Fruit fly (Drosophila melanogaster): ENCODE results near the gene CG14327.

Gene CG14327

DNA sequence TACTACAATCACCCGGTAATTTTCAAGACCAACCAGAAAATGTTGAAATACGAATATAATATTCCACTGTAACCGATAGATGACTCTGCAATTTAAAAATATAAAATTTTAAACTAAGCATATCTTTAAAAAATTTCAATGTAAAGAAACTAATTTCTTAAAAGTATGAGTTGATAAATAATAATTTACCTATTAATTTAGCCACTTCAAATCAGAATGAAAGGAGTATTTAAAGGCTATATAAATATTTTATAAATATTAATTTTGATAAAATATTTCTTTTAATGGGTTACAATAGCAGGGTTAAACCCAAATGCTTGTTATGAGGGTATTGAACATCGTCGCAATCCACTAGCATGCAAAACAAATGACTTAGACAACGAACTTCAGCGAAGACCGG is 1.7 kb upstream of the CG14327 start:
- TF ChIP-seq CG10348 (GFP tag; IDR thresholded peaks at IDR 0.05) (no peak), CG8301 (tag; optimal IDR thresholded peaks at IDR 0.05) (no peak), rn (GFP tag; IDR thresholded peaks at IDR 0.05) (no peak), CG9948 (tag; optimal IDR thresholded peaks at IDR 0.05) (no peak), EcR (GFP tag; optimal IDR thresholded peaks at IDR 0.05) (no peak), CG34367 (tag; optimal IDR thresholded peaks at IDR 0.05) (no peak), gl (tag; optimal IDR thresholded peaks at IDR 0.05) (no peak), Snoo (tag; optimal IDR thresholded peaks at IDR 0.05) (no peak), CG32121 (GFP tag; IDR thresholded peaks at IDR 0.05) (no peak), D1 (tag; optimal IDR thresholded peaks at IDR 0.05) (no peak), CG8159 (tag; optimal IDR thresholded peaks at IDR 0.05) (no peak), Pif1B (GFP tag; optimal IDR thresholded peaks at IDR 0.05) (no peak), CG12605 (GFP tag; IDR thresholded peaks at IDR 0.05) (no peak), CG15710 (tag; optimal IDR thresholded peaks at IDR 0.05) (no peak), Pif1A (GFP tag; optimal IDR thresholded peaks at IDR 0.05) (no peak), CG4496 (GFP tag; IDR thresholded peaks at IDR 0.05) (no peak)

DNA sequence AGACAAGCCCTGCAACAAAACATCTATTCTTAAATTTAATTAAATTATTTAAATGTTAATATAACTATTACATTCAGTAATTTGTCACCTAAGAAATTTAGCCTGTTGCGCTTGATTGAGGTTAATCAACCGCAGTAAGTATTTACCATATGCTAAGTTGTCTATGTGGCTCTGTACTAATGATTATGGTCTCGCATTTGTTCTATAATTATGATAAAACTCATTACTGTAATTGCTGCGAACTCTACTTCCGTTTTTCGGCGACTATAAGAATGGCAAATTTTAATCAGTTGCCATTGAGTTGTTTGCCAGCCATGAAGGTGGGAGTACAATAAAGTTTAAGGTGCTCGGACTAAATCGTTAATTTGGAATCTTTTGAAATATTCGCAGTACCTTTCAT is 922 bp upstream of the CG14327 start, which contains the start of gene CG34281:
Gene CG34281 (plus strand): TSS at position 301 of the 400 bp plus-strand sequence.
- TF ChIP-seq CG15710 (tag; optimal IDR thresholded peaks at IDR 0.05): no peak
- TF ChIP-seq CG32121 (GFP tag; IDR thresholded peaks at IDR 0.05): no peak
- no peak for TF ChIP-seq CG10348 (GFP tag; IDR thresholded peaks at IDR 0.05)
- TF ChIP-seq Ets98B (GFP tag; IDR thresholded peaks at IDR 0.05): no peak

DNA sequence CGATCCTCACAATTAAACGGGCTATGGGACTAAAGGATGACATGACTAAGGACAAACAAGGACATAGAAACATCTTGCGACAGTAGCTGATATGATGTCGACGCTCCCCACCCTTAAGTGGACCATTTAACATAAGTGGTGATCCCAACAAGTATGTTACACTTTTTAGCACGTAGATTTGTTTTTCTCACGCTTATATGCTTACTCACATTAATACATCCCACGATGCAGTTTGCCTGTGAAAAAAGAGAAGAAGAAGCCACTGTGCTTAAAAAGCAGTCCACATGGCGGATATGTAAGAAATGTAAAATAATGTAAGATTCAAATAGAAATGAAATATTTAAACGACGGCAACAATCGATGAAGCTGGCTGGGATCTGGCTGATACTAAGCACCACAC is 1.6 kb downstream of the CG14327 start:
- TF ChIP-seq gl (tag; optimal IDR thresholded peaks at IDR 0.05): peak; percentile 10
- TF ChIP-seq Snoo (tag; optimal IDR thresholded peaks at IDR 0.05): no peak
- TF ChIP-seq fd96Ca (GFP tag; IDR thresholded peaks at IDR 0.05): no peak

DNA sequence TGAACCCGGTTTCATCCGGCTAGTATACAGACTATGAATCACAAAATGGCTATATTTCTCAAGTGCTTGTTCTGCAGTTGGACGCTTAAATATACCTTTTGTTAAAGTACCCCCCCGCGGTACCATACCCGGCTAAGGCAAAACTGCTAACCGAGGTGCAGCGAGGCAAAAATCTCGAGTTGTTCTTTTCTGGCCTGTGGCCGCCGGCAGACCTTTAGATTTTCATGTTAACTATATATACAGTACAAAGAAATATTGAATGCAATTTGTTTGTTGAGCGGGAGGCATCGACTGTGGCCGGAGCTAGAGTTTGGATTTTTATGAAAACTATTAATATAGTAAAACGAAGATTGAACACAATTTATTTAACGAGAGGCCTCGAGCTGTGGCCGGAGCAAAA is 2.2 kb downstream of the CG14327 start:
- no peak for TF ChIP-seq CG8159 (tag; optimal IDR thresholded peaks at IDR 0.05)
- no peak for TF ChIP-seq CG17806 (tag; optimal IDR thresholded peaks at IDR 0.05)
- TF ChIP-seq CG34367 (tag; optimal IDR thresholded peaks at IDR 0.05): no peak
- TF ChIP-seq Ets98B (GFP tag; IDR thresholded peaks at IDR 0.05): no peak
- TF ChIP-seq Snoo (tag; optimal IDR thresholded peaks at IDR 0.05): no peak
- TF ChIP-seq EcR (GFP tag; optimal IDR thresholded peaks at IDR 0.05): no peak
- TF ChIP-seq fd96Ca (GFP tag; IDR thresholded peaks at IDR 0.05): no peak
- no peak for TF ChIP-seq D1 (tag; optimal IDR thresholded peaks at IDR 0.05)
- TF ChIP-seq CG10348 (GFP tag; IDR thresholded peaks at IDR 0.05): no peak
- TF ChIP-seq CG15710 (tag; optimal IDR thresholded peaks at IDR 0.05): no peak
- no peak for TF ChIP-seq gl (tag; optimal IDR thresholded peaks at IDR 0.05)
- TF ChIP-seq rn (GFP tag; IDR thresholded peaks at IDR 0.05): no peak
- TF ChIP-seq Pif1A (GFP tag; optimal IDR thresholded peaks at IDR 0.05): no peak
- no peak for TF ChIP-seq Pif1B (GFP tag; optimal IDR thresholded peaks at IDR 0.05)

DNA sequence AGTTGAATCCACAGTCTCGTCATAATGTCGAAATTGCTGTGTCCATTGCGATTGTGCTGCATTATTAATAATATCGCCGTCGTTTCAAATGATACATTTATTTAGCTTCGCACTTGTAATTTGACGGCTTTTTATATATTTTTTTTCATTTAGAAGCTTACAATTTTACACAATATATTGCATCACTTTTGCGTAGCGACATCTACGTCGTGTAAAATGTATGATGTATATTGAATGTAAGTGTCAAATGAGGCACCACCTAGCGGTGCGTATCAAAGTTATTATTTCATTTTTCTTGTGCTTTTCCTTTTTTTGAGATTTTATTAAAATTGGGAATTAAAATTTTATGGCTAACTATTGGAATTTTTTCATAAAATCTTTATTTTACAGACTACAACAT is 3.0 kb downstream of the CG14327 start:
- TF ChIP-seq CG4496 (GFP tag; IDR thresholded peaks at IDR 0.05) (0 out of 3 replicates have a peak, but pooled peaks have one; percentile 19), CG13204 (GFP tag; optimal IDR thresholded peaks at IDR 0.05) (no peak), Snoo (tag; optimal IDR thresholded peaks at IDR 0.05) (no peak), CG8301 (tag; optimal IDR thresholded peaks at IDR 0.05) (no peak), rn (GFP tag; IDR thresholded peaks at IDR 0.05) (no peak), EcR (GFP tag; optimal IDR thresholded peaks at IDR 0.05) (no peak), CG14655 (GFP tag; optimal IDR thresholded peaks at IDR 0.05) (peak; percentile 9)

DNA sequence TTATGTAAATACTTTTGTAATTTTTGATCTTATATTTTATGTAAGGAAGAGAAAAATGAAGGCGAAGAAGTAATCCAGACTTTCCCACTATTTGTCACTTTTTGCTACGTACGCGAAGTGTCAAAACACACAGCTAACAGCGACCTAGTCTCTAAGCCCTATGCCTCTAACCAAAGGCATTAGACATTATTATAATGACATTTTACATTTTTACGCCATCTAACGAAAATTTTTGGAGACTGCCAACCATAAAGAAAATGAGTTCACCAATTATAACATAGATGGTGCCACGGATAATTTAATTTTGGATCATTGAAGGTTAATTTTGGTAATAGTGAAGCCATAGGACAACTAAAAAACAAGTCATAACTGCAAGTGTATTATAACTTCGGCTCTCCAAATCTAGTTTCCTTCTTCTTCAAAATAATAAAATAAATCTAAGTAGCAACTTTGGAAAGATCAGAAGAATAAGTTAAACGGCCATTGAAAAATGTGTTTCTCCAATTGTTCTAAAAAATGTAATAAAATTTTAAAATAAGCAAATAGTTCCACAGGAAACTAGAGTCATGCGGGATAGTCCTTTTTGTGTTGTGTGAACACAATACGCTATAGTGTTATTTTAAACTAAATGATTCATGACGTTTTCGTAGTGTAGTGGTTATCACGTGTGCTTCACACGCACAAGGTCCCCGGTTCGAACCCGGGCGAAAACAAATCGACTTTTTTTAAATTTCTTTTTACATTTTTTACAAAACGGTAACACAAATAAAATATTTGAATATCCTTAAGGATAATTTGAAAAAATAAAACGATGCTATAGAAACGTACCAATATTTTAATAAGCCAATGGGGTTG is 3.8 kb downstream of the CG14327 start:
- TF ChIP-seq EcR (GFP tag; optimal IDR thresholded peaks at IDR 0.05) (no peak), CG17806 (tag; optimal IDR thresholded peaks at IDR 0.05) (peak; percentile 20), CG9948 (tag; optimal IDR thresholded peaks at IDR 0.05) (no peak), CG8301 (tag; optimal IDR thresholded peaks at IDR 0.05) (no peak), D1 (tag; optimal IDR thresholded peaks at IDR 0.05) (peak; percentile 48), Pif1A (GFP tag; optimal IDR thresholded peaks at IDR 0.05) (peak; percentile 45)

DNA sequence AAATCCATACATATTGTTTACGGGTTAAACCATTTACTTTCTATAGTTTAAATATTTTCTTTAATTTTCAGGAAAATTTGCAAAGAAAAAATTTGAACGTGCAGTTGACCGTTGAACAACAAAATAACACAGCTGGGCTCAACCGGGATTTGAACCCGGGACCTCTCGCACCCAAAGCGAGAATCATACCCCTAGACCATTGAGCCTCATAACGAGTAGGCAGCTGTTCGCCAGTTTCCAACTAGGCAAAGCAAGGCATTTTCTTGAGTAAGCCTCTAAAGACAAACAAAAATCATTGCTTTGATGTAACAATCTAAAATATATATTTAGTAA is 4.4 kb downstream of the CG14327 start:
- TF ChIP-seq CG32121 (GFP tag; IDR thresholded peaks at IDR 0.05): peak; percentile 10; the same call in 1 of the 2 replicates
- peak; percentile 30; the same call in 1 of the 2 replicates for TF ChIP-seq Ets98B (GFP tag; IDR thresholded peaks at IDR 0.05)
- no peak for TF ChIP-seq CG12605 (GFP tag; IDR thresholded peaks at IDR 0.05)
- no peak for TF ChIP-seq D1 (tag; optimal IDR thresholded peaks at IDR 0.05)
